Worm (Caenorhabditis elegans) whole organism, L2 larva: ENCODE data around the gene srh-74.
A peak's percentile ranks its signal among the peaks of the same experiment; 100 is the strongest.

Source experiments
- ZK546.5 ChIP-seq: sonication (generic microtip); optimal IDR thresholded peaks from 2 replicates; lab custom pipeline; 2017; ENCODE audit warnings: missing biosample characterization, missing genetic modification characterization
- nhr-129 ChIP-seq: fragments of 150-350 bp; optimal IDR thresholded peaks from 2 replicates; lab custom pipeline; 2014; ENCODE audit warnings: missing biosample characterization, missing genetic modification characterization
- unc-39 ChIP-seq: fragments of 150-350 bp; optimal IDR thresholded peaks from 2 replicates; lab custom pipeline; 2014; ENCODE audit warnings: missing biosample characterization, missing genetic modification characterization
- unc-62 ChIP-seq: fragments of 150-350 bp; optimal IDR thresholded peaks from 2 replicates; lab custom pipeline; 2014; ENCODE audit warnings: missing biosample characterization, missing genetic modification reagents, missing genetic modification characterization

DNA sequence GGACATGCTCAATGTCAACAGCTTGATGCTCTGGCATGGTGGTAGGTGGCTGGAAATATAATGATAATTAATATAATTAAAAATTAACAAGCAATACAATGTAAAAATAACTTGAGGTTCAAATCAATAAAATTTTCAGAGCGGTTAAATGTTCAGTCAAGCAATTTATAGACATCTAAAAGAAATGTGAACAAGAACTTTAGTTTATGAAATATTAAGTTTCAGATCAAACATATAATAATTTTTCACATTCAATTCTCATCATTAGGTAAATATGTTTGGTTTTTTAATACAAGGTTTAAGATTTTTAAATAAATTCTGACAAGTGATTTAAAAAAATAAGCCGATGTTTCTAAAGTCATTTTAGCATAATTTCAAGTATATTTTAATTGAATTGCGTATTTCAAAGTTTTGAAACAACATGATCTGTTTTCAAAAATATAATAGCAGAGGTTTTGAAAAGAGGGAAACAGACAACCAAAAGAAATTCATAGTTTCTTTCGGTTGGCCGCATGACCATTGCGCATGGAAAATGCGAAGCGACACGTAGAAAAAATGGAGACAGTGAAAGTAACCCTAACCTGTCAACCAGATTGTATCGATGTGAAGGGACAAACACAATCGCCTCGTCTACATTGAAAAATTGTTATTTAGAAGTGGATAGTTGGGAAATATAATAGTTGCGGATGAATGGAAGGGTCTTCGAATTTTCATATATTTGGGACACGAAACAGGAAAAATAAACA, 11.8 kb upstream of the srh-74 start, which contains the start of gene T04C12.11:
- TF ChIP-seq nhr-129 (tag; lab: Kevin White, UChicago) (peak; percentile 58), ZK546.5 (no peak), unc-39 (tag; lab: Kevin White, UChicago) (no peak), unc-62 (GFP tag; lab: Kevin White, UChicago) (no peak)
